Fruit fly (Drosophila melanogaster): Measurements from ENCODE around the gene Mnn1.

Gene Mnn1

DNA sequence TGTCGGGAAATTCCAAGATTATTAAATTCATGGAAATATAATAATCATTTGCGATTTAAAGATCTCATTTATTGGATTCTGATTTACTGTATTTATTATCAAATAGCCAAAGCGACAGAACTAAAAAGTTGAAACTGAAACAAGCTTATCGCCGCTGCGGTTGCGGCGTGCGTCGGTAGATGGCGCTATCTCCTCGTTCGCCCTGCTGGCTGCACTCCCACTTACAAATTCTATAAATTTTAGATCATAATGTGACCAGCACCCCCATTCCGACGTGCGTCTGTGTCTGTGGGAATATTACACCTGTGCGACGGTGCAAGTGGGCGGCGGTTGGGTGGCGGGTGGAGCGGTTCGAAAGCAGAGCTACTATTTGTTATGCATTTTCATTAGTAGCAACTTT is 41.3 kb downstream of the Mnn1 start:
- no peak for TF ChIP-seq CG9705 (GFP tag; optimal IDR thresholded peaks at IDR 0.05)
- TF ChIP-seq woc (GFP tag; optimal IDR thresholded peaks at IDR 0.05) = no peak
- no peak for TF ChIP-seq brk (GFP tag; optimal IDR thresholded peaks at IDR 0.05)
- no peak for TF ChIP-seq Abd-B (GFP tag; optimal IDR thresholded peaks at IDR 0.05)
- no peak for TF ChIP-seq dl (GFP tag; optimal IDR thresholded peaks at IDR 0.05; ENCODE audit: insufficient read depth in 1 of 2, partially characterized antibody in 2 of 2)
- TF ChIP-seq Vsx2 (GFP tag; optimal IDR thresholded peaks at IDR 0.05; ENCODE audit: partially characterized antibody) = no peak
- no peak for TF ChIP-seq psq (GFP tag; optimal IDR thresholded peaks at IDR 0.05)
- no peak for TF ChIP-seq Hnf4 (GFP tag; optimal IDR thresholded peaks at IDR 0.05)
- no peak for TF ChIP-seq br (GFP tag; optimal IDR thresholded peaks at IDR 0.05)

DNA sequence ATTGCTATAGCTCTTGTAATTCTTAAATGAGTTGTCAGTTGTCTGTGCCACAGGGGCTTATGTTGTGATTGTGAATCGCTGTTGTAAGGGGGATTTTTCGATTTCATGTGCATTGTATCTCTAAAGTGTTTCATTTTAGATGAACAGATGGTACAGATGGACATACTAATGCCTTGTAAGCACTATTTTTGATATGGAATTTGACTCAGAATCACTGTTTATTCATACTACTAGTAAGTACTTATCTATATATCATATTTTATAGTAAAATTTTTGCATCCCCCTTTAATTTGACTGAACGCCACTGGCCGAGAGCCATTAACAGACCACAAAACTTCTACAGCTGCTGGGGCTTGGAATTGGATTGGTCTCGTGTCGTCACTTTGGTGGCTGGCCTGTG is 44.7 kb downstream of the Mnn1 start:
- TF ChIP-seq dsf (GFP tag; optimal IDR thresholded peaks at IDR 0.05; ENCODE audit: borderline replicate concordance) (no peak), jim (GFP tag; optimal IDR thresholded peaks at IDR 0.05) (no peak), Mio (GFP tag; optimal IDR thresholded peaks at IDR 0.05) (no peak), lola (GFP tag; optimal IDR thresholded peaks at IDR 0.05) (no peak), fru (GFP tag; optimal IDR thresholded peaks at IDR 0.05) (no peak)

DNA sequence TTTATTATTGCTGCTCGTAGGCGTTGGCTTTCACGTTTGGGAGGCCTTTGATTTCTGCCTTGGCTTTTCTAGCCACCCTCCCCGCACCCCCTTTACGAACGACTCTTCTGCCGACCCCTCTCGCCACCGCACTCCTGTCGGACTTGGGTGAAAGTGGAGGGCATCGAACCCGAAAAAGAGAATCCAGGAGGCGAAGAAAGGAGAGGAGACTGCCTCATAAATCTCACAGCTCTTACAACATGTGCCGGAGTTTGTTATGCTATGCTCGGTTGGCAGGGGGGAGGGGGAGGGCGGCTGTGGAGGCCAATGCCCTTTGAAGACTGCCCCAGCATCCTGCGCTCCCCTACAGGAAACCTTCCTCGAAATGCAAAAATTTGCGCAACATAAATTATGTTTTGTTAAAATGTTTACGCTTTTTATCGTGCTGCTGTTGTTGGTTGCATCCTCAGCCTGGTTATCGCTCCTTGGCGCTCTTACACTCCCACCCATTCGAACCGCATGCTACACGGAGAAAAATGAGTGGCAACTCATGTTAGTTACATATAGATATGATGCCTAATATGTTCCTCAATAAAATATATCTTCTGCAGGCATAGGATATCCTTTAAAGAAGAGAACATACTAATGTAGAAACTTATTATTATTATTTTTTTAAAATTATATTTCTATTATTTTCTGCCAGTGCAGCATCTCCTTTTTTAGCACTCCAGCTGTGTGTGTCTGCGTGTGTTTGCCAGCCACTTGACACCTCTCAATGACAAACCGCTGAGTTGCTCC is 48.3 kb downstream of the Mnn1 start:
- TF ChIP-seq psq (GFP tag; optimal IDR thresholded peaks at IDR 0.05) = peak; percentile 67
- TF ChIP-seq Sp1 (GFP tag; optimal IDR thresholded peaks at IDR 0.05) = peak; percentile 69
- TF ChIP-seq foxo (GFP tag; optimal IDR thresholded peaks at IDR 0.05) = peak in 1 of 2 experiments; percentile 58
- peak; percentile 5 for TF ChIP-seq Hnf4 (GFP tag; optimal IDR thresholded peaks at IDR 0.05)
- peak; percentile 82 for TF ChIP-seq HLH106 (tag; optimal IDR thresholded peaks at IDR 0.05)
- peak; percentile 39 for TF ChIP-seq dmrt93B (GFP tag; optimal IDR thresholded peaks at IDR 0.05)
- no peak for TF ChIP-seq Hr78 (GFP tag; optimal IDR thresholded peaks at IDR 0.05)
- peak; percentile 27 for TF ChIP-seq CG9705 (GFP tag; optimal IDR thresholded peaks at IDR 0.05)
- peak; percentile 53 for TF ChIP-seq rgr (GFP tag; optimal IDR thresholded peaks at IDR 0.05)
- TF ChIP-seq sv (GFP tag; optimal IDR thresholded peaks at IDR 0.05) = no peak
- TF ChIP-seq Myc (optimal IDR thresholded peaks at IDR 0.05) = no peak
- peak; percentile 49 for TF ChIP-seq h (GFP tag; optimal IDR thresholded peaks at IDR 0.05)
- no peak for TF ChIP-seq Rel (GFP tag; optimal IDR thresholded peaks at IDR 0.05)
- TF ChIP-seq Rel (tag; optimal IDR thresholded peaks at IDR 0.05) = peak; percentile 6
- TF ChIP-seq br (GFP tag; optimal IDR thresholded peaks at IDR 0.05) = peak; percentile 22
- no peak for TF ChIP-seq dl (GFP tag; optimal IDR thresholded peaks at IDR 0.05; ENCODE audit: insufficient read depth in 1 of 2, partially characterized antibody in 2 of 2)
- peak; percentile 46 for TF ChIP-seq fru (GFP tag; optimal IDR thresholded peaks at IDR 0.05)
- peak; percentile 20 for TF ChIP-seq ey (GFP tag; optimal IDR thresholded peaks at IDR 0.05)
- peak; percentile 62 for TF ChIP-seq OdsH (GFP tag; optimal IDR thresholded peaks at IDR 0.05)
- no peak for TF ChIP-seq CG32264 (GFP tag; optimal IDR thresholded peaks at IDR 0.05)
- no peak for TF ChIP-seq Jra (GFP tag; optimal IDR thresholded peaks at IDR 0.05)

DNA sequence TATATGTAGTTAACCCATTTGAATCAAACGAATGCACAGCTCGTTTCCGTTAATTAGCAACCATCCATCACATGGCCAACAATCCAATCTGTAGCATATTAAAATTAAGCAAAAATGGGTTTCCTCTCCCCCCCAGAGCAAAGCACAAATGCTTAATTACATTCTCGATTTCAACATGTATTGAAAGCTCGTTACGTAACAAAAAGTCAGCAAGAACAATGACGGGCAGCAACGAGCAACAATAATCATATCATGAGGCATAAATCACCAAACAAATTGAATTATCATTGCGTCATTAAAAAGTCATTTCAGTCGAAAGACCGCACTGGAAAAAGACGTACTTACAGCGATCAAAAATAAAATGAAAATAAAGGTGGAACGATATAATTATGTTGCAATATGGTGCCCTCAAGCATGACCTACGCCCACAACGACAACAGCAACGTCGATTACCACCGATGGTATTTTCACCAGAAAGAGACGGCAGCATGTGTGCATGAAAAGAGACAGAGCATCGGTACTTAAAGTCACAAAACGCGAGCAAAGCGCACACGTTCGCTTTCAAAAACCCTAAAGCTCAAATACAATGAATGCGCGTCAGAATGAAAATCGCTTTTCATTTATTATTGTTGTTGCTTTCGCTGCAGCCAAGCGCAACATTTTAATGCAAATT is 50.3 kb downstream of the Mnn1 start:
- no peak for TF ChIP-seq N (GFP tag; optimal IDR thresholded peaks at IDR 0.05)
- no peak for TF ChIP-seq HLH106 (tag; optimal IDR thresholded peaks at IDR 0.05)
- TF ChIP-seq dsf (GFP tag; optimal IDR thresholded peaks at IDR 0.05; ENCODE audit: borderline replicate concordance) = no peak
- TF ChIP-seq lola (GFP tag; optimal IDR thresholded peaks at IDR 0.05) = no peak
- TF ChIP-seq OdsH (GFP tag; optimal IDR thresholded peaks at IDR 0.05) = no peak
- TF ChIP-seq Dfd (GFP tag; optimal IDR thresholded peaks at IDR 0.05) = no peak
- no peak for TF ChIP-seq GATAd (GFP tag; optimal IDR thresholded peaks at IDR 0.05)
- TF ChIP-seq sv (GFP tag; optimal IDR thresholded peaks at IDR 0.05) = no peak
